Worm (Caenorhabditis elegans) whole organism, L4 larva: ENCODE results near the gene F31F4.11.
"Not testable (repeated sequence)": the region's sequence is repeated elsewhere in the genome, so short reads cannot be mapped to it uniquely, and the experiment has no call there.

Experiments used
- D1046.2 ChIP-seq: fragments of 200-800 bp; sonication (Bioruptor generic); IDR thresholded peaks from 2 replicates; pipeline ENCODE4 v1.3.6; 2022; ENCODE audit warnings: missing genetic modification characterization, missing compliant biosample characterization
- F26F4.8 ChIP-seq: fragments of 200-800 bp; sonication (Bioruptor generic); conservative IDR thresholded peaks from 2 replicates; pipeline ENCODE4 v1.3.6; 2022; ENCODE audit warnings: missing genetic modification characterization, missing compliant biosample characterization
- F37D6.2 ChIP-seq: sonication (generic microtip); optimal IDR thresholded peaks from 2 replicates; lab custom pipeline; 2016; ENCODE audit warnings: mild to moderate bottlenecking, missing genetic modification characterization, missing compliant biosample characterization
- F49E8.2 ChIP-seq: sonication (generic microtip); optimal IDR thresholded peaks from 2 replicates; lab custom pipeline; 2016; ENCODE audit warnings: missing compliant biosample characterization, mild to moderate bottlenecking, missing genetic modification characterization, borderline replicate concordance
- R02D3.7 ChIP-seq: fragments of 150-350 bp; sonication (generic microtip); optimal IDR thresholded peaks from 3 replicates; lab custom pipeline; 2014; ENCODE audit warnings: missing biosample characterization, missing genetic modification characterization
- Y105C5A.15 ChIP-seq: fragments of 200-800 bp; sonication (Bioruptor generic); IDR thresholded peaks from 2 replicates; pipeline ENCODE4 v1.3.6; 2022; ENCODE audit warnings: missing genetic modification characterization, missing compliant biosample characterization
- Y48G9A.11 ChIP-seq: fragments of 200-800 bp; sonication (Bioruptor generic); IDR thresholded peaks from 2 replicates; pipeline ENCODE4 v1.3.6; 2022; ENCODE audit warnings: missing genetic modification reagents, missing genetic modification characterization, missing compliant biosample characterization
- Y75B8A.6 ChIP-seq: fragments of 200-800 bp; sonication (Bioruptor generic); IDR thresholded peaks from 2 replicates; pipeline ENCODE4 v1.3.6; 2022; ENCODE audit warnings: missing genetic modification reagents, missing genetic modification characterization, missing compliant biosample characterization
- arid-1 ChIP-seq: fragments of 200-800 bp; sonication (Bioruptor generic); conservative IDR thresholded peaks from 2 replicates; pipeline ENCODE4 v1.3.6; 2022; ENCODE audit warnings: missing genetic modification reagents, missing genetic modification characterization, missing compliant biosample characterization
- ceh-20 ChIP-seq: fragments of 200-800 bp; sonication (Bioruptor generic); IDR thresholded peaks from 2 replicates; pipeline ENCODE4 v1.3.6; 2022; ENCODE audit warnings: missing genetic modification reagents, missing genetic modification characterization, missing compliant biosample characterization
- ceh-44 ChIP-seq: fragments of 200-800 bp; sonication (Bioruptor generic); IDR thresholded peaks from 2 replicates; pipeline ENCODE4 v1.3.6; 2022; ENCODE audit warnings: missing genetic modification reagents, missing genetic modification characterization, missing compliant biosample characterization
- ctbp-1 ChIP-seq: fragments of 200-800 bp; sonication (Bioruptor generic); IDR thresholded peaks from 2 replicates; pipeline ENCODE4 v1.3.6; 2022; ENCODE audit warnings: missing genetic modification reagents, missing genetic modification characterization, missing compliant biosample characterization
- daf-12 ChIP-seq: fragments of 150-350 bp; optimal IDR thresholded peaks from 2 replicates; lab custom pipeline; 2014; ENCODE audit warnings: missing biosample characterization, missing genetic modification reagents, missing genetic modification characterization
- daf-16 ChIP-seq, 3 experiments: sonication (generic microtip); optimal IDR thresholded peaks; 2 replicates each; lab custom pipeline; 2016 to 2017; ENCODE audit warnings: missing genetic modification characterization in 3 of 3, missing genetic modification reagents in 3 of 3, mild to moderate bottlenecking in 2 of 3, missing compliant biosample characterization in 2 of 3, missing biosample characterization in 1 of 3, moderate library complexity in 1 of 3
- daf-19 ChIP-seq: fragments of 200-800 bp; sonication (Bioruptor generic); conservative IDR thresholded peaks from 2 replicates; pipeline ENCODE4 v1.3.6; 2022; ENCODE audit warnings: missing genetic modification characterization, missing compliant biosample characterization
- dmd-6 ChIP-seq: fragments of 200-800 bp; sonication (Bioruptor generic); IDR thresholded peaks from 2 replicates; pipeline ENCODE4 v1.3.6; 2022; ENCODE audit warnings: missing genetic modification reagents, missing genetic modification characterization, missing compliant biosample characterization
- dmd-8 ChIP-seq: fragments of 200-800 bp; sonication (Bioruptor generic); IDR thresholded peaks from 2 replicates; pipeline ENCODE4 v1.3.6; 2022; ENCODE audit warnings: missing genetic modification characterization, missing compliant biosample characterization
- dmd-9 ChIP-seq: fragments of 200-800 bp; sonication (Bioruptor generic); IDR thresholded peaks from 2 replicates; pipeline ENCODE4 v1.3.6; 2022; ENCODE audit warnings: missing genetic modification reagents, missing genetic modification characterization, missing compliant biosample characterization
- duxl-1 ChIP-seq: sonication (generic microtip); optimal IDR thresholded peaks from 2 replicates; lab custom pipeline; 2016; ENCODE audit warnings: mild to moderate bottlenecking, missing genetic modification characterization, moderate library complexity, missing compliant biosample characterization; ENCODE audit not compliant: poor library complexity
- hlh-11 ChIP-seq: fragments of 200-800 bp; sonication (Bioruptor generic); optimal IDR thresholded peaks from 2 replicates; lab custom pipeline; 2018; ENCODE audit warnings: mild to moderate bottlenecking, missing genetic modification characterization, missing compliant biosample characterization
- hmg-1.1 ChIP-seq: fragments of 200-800 bp; sonication (Bioruptor generic); IDR thresholded peaks from 2 replicates; pipeline ENCODE4 v1.3.6; 2022; ENCODE audit warnings: missing genetic modification reagents, missing genetic modification characterization, missing compliant biosample characterization
- lim-7 ChIP-seq: fragments of 200-800 bp; sonication (Bioruptor generic); IDR thresholded peaks from 2 replicates; pipeline ENCODE4 v1.3.6; 2022; ENCODE audit warnings: missing genetic modification characterization, missing compliant biosample characterization
- lin-1 ChIP-seq: fragments of 200-800 bp; sonication (Bioruptor generic); IDR thresholded peaks from 2 replicates; pipeline ENCODE4 v1.3.6; 2022; ENCODE audit warnings: missing genetic modification reagents, missing genetic modification characterization, missing compliant biosample characterization
- mxl-3 ChIP-seq: fragments of 200-800 bp; sonication (Bioruptor generic); optimal IDR thresholded peaks from 2 replicates; lab custom pipeline; 2018; ENCODE audit warnings: mild to moderate bottlenecking, missing genetic modification characterization, missing compliant biosample characterization
- nhr-102 ChIP-seq: sonication (generic microtip); optimal IDR thresholded peaks from 2 replicates; lab custom pipeline; 2016; ENCODE audit warnings: mild to moderate bottlenecking, missing genetic modification characterization, moderate library complexity, missing compliant biosample characterization
- nhr-25 ChIP-seq: sonication (generic microtip); optimal IDR thresholded peaks from 2 replicates; lab custom pipeline; 2017; ENCODE audit warnings: missing genetic modification characterization, mild to moderate bottlenecking, missing compliant biosample characterization, antibody characterized with exemption, moderate library complexity, borderline replicate concordance; ENCODE audit not compliant: insufficient read depth
- nhr-41 ChIP-seq: fragments of 200-800 bp; sonication (Bioruptor generic); IDR thresholded peaks from 2 replicates; pipeline ENCODE4 v1.3.6; 2022; ENCODE audit warnings: missing genetic modification reagents, missing genetic modification characterization, missing compliant biosample characterization
- pha-4 ChIP-seq, 2 experiments: fragments of 150-350 bp in 1 of 2; fragments of 200-800 bp in 1 of 2; sonication (Bioruptor generic) in 1 of 2; IDR thresholded peaks in 1 of 2; optimal IDR thresholded peaks in 1 of 2; 2 replicates each; pipeline versions ENCODE4 v1.3.6 to Lab custom; 2014 to 2022; ENCODE audit warnings: missing genetic modification characterization in 2 of 2, missing genetic modification reagents in 2 of 2, missing biosample characterization in 1 of 2, missing compliant biosample characterization in 1 of 2
- php-3 ChIP-seq: fragments of 200-800 bp; sonication (Bioruptor generic); IDR thresholded peaks from 2 replicates; pipeline ENCODE4 v1.3.6; 2022; ENCODE audit warnings: missing genetic modification reagents, missing genetic modification characterization, missing compliant biosample characterization
- saeg-2 ChIP-seq: fragments of 200-800 bp; sonication (Bioruptor generic); IDR thresholded peaks from 2 replicates; pipeline ENCODE4 v1.3.6; 2022; ENCODE audit warnings: missing genetic modification reagents, missing genetic modification characterization, missing compliant biosample characterization
- set-16 ChIP-seq: fragments of 200-800 bp; sonication (Bioruptor generic); IDR thresholded peaks from 2 replicates; pipeline ENCODE4 v1.3.6; 2022; ENCODE audit warnings: missing genetic modification reagents, missing genetic modification characterization, missing compliant biosample characterization
- snpc-1.2 ChIP-seq: fragments of 200-800 bp; sonication (Bioruptor generic); IDR thresholded peaks from 2 replicates; pipeline ENCODE4 v1.3.6; 2022; ENCODE audit warnings: missing genetic modification reagents, missing genetic modification characterization, missing compliant biosample characterization
- snpc-4 ChIP-seq: fragments of 150-350 bp; optimal IDR thresholded peaks from 2 replicates; lab custom pipeline; 2014; ENCODE audit warnings: missing biosample characterization, missing genetic modification characterization
- spr-1 ChIP-seq: sonication (generic microtip); optimal IDR thresholded peaks from 2 replicates; lab custom pipeline; 2016; ENCODE audit warnings: mild to moderate bottlenecking, missing genetic modification characterization, missing compliant biosample characterization
- tag-97 ChIP-seq: fragments of 200-800 bp; sonication (Bioruptor generic); IDR thresholded peaks from 2 replicates; pipeline ENCODE4 v1.3.6; 2022; ENCODE audit warnings: missing genetic modification characterization, missing compliant biosample characterization
- tra-1 ChIP-seq: fragments of 200-800 bp; sonication (Bioruptor generic); IDR thresholded peaks from 2 replicates; pipeline ENCODE4 v1.3.6; 2022; ENCODE audit warnings: missing genetic modification reagents, missing genetic modification characterization, missing compliant biosample characterization
- vab-7 ChIP-seq: fragments of 200-800 bp; sonication (Bioruptor generic); IDR thresholded peaks from 2 replicates; pipeline ENCODE4 v1.3.6; 2022; ENCODE audit warnings: missing genetic modification reagents, missing genetic modification characterization, missing compliant biosample characterization
- zag-1 ChIP-seq: fragments of 150-350 bp; optimal IDR thresholded peaks from 2 replicates; lab custom pipeline; 2014; ENCODE audit warnings: missing biosample characterization, missing genetic modification characterization

Gene F31F4.11

ce11 chrV:664337-664847, at the start of gene F31F4.11, which contains the start of gene srh-266:
Gene F31F4.11 (minus strand): TSS chrV:664437.
Gene srh-266 (plus strand): TSS chrV:664797.
- TF ChIP-seq Y105C5A.15 (GFP tag; lab: Robert Waterston, UW) (no peak), daf-16 (GFP tag; optimal IDR thresholded peaks at IDR 0.05; lab: Kevin White, UChicago) (no peak), daf-16 (tag; optimal IDR thresholded peaks at IDR 0.05; lab: Kevin White, UChicago) (no peak), zag-1 (tag; lab: Kevin White, UChicago) (no peak), duxl-1 (no peak), spr-1 (tag; lab: Kevin White, UChicago) (no peak), dmd-9 (GFP tag; lab: Robert Waterston, UW) (no peak), daf-19 (GFP tag; lab: Robert Waterston, UW) (no peak), saeg-2 (GFP tag; lab: Robert Waterston, UW) (no peak), Y48G9A.11 (GFP tag; lab: Robert Waterston, UW) (no peak), snpc-1.2 (GFP tag; lab: Robert Waterston, UW) (no peak), tra-1 (GFP tag; lab: Robert Waterston, UW) (no peak), tag-97 (no peak), hmg-1.1 (no peak)
- TF ChIP-seq, all 104 proteins: peak for 0

ce11 chrV:712882-713281, 48.6 kb upstream of the F31F4.11 start, which contains the start of gene cyp-33C11:
Gene cyp-33C11 (minus strand): TSS chrV:712982.
- TF ChIP-seq F37D6.2 (tag; lab: Kevin White, UChicago) (no peak), set-16 (GFP tag; lab: Robert Waterston, UW) (no peak), daf-19 (GFP tag; lab: Robert Waterston, UW) (no peak)

ce11 chrV:708808-709207, 44.6 kb upstream of the F31F4.11 start, which contains the start of gene srbc-39:
Gene srbc-39 (plus strand): TSS chrV:709108.
- TF ChIP-seq nhr-25 = no peak
- TF ChIP-seq nhr-102 (tag; lab: Kevin White, UChicago) = no peak
- no peak for TF ChIP-seq mxl-3 (GFP tag; lab: Kevin White, UChicago)
- no peak for TF ChIP-seq ceh-20 (GFP tag; lab: Robert Waterston, UW)
- no peak for TF ChIP-seq R02D3.7 (tag; lab: Kevin White, UChicago)
- TF ChIP-seq snpc-4 (tag; lab: Kevin White, UChicago) = no peak
- no peak for TF ChIP-seq ceh-44 (GFP tag; lab: Robert Waterston, UW)

- no peak for TF ChIP-seq hlh-11
- TF ChIP-seq daf-12 = no peak
- TF ChIP-seq F49E8.2 (tag; lab: Kevin White, UChicago) = no peak
Observed at ce11 chrV:706918-707317, 42.7 kb upstream of the F31F4.11 start, which contains the start of gene srbc-38. Gene srbc-38 (plus strand): TSS chrV:707218.

- TF ChIP-seq vab-7 (peak; percentile 73), dmd-8 (peak; percentile 88), tra-1 (GFP tag; lab: Robert Waterston, UW) (peak; percentile 59; the same call in 1 of the 2 replicates), php-3 (peak; percentile 57; the same call in 1 of the 2 replicates), arid-1 (GFP tag; lab: Robert Waterston, UW) (peak; percentile 68), Y48G9A.11 (GFP tag; lab: Robert Waterston, UW) (0 out of 2 replicates have a peak, but pooled peaks have one; percentile 34), lim-7 (GFP tag; lab: Robert Waterston, UW) (peak; percentile 87), pha-4 (GFP tag; IDR thresholded peaks at IDR 0.05; lab: Robert Waterston, UW) (peak; percentile 51; the same call in 1 of the 2 replicates), lin-1 (GFP tag; lab: Robert Waterston, UW) (peak; percentile 51; the same call in 1 of the 2 replicates), nhr-41 (GFP tag; lab: Robert Waterston, UW) (peak; percentile 11; the same call in 1 of the 2 replicates), ctbp-1 (GFP tag; lab: Robert Waterston, UW) (peak; percentile 48; the same call in 1 of the 2 replicates), Y75B8A.6 (GFP tag; lab: Robert Waterston, UW) (0 out of 2 replicates have a peak, but pooled peaks have one; percentile 24), F26F4.8 (GFP tag; lab: Robert Waterston, UW) (peak; percentile 71; the same call in 1 of the 2 replicates), hmg-1.1 (peak; percentile 66), dmd-6 (peak; percentile 51), Y105C5A.15 (GFP tag; lab: Robert Waterston, UW) (0 out of 2 replicates have a peak, but pooled peaks have one; percentile 28), D1046.2 (0 out of 2 replicates have a peak, but pooled peaks have one; percentile 65)
- TF ChIP-seq pha-4 (tag; optimal IDR thresholded peaks at IDR 0.05; lab: Kevin White, UChicago) = not testable (repeated sequence)
Observed at ce11 chrV:706449-706848, 42.2 kb upstream of the F31F4.11 start.
